Fruit fly (Drosophila melanogaster) S2 (cell line): ENCODE data around the gene NSD.
A peak's percentile ranks its signal among the peaks of the same experiment; 100 is the strongest.
"Not testable (repeated sequence)": the region's sequence is repeated elsewhere in the genome, so short reads cannot be mapped to it uniquely, and the experiment has no call there.

ENCODE experiments used
- CG8478 ChIP-seq: fragments of >200 bp; optimal IDR thresholded peaks from 2 replicates; lab custom pipeline; 2018
- CTCF ChIP-seq, 2 experiments: fragments of >200 bp; optimal IDR thresholded peaks; 2 replicates each; lab custom pipeline; 2018

Gene NSD

DNA sequence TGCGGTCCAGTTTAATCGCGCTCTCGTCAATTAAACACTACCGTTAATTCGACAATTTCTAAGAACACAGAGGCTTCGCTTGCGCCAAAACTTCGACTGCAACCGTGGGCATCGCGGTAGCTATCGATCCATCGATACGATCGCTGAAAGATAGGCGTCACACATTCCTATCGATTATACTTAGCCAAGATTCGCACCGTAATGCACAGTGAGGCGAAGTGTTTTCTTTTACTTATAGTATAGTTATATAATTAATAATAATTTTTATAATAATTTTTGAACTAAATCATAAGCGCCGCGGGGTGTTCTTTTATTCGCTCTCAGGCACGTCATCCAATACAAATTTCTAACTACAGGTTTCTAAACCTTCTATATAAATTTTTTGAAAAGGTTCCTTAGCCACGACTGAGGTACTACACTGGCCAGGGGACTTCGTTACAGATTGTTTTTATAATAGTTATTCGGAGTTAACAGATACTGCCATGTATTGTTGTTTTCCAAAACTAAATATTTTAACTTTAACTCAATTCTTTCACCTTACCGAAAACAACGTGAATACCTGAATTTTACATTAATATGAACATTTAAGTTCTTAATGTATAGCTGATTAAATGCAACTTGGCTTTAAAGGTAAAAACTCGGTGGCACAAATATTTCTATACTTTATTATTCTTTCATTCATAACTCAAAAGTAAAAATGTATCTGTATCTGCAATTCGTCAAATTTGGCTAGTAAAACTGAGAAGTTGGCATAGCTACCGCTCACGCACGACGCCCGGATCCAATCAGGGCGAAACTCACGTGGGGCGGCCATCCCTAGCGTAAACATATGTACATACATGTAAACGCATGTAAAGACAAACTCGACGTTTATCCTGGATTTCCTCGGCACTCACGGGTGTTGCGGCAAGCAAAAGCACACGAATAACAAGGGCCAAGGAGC lies at the start of gene NSD, which contains the start of gene BOD1:
TSS of gene NSD (minus strand) at position 102 of the 943 bp plus-strand sequence.
TSS of gene BOD1 (plus strand) at position 494 of the 943 bp plus-strand sequence.
- no peak for TF ChIP-seq CTCF (optimal IDR thresholded peaks at IDR 0.05; lab: Kevin White, UChicago)
- TF ChIP-seq CG8478 (lab: Kevin White, UChicago): no peak

DNA sequence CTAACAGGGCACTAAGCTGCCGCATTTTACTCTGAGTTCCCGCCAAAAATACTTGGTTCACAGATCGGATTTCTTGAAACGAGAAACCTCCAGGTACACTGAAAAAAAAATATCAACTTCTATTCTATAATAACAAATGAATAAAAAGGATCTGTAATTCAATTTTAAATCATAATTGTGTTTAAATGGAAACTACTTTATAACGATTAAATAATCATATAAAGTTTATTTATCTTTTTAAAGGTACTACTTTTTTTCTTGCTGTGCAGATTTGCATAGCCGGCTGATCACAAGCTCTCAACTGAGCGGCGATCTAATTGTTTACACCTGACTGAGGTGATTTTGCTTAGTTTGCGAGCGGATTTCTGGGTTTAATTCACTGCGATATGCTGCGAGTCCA lies 49.7 kb upstream of the NSD start:
- no peak for TF ChIP-seq CG8478 (lab: Kevin White, UChicago)
- no peak for TF ChIP-seq CTCF (optimal IDR thresholded peaks at IDR 0.05; lab: Kevin White, UChicago)

DNA sequence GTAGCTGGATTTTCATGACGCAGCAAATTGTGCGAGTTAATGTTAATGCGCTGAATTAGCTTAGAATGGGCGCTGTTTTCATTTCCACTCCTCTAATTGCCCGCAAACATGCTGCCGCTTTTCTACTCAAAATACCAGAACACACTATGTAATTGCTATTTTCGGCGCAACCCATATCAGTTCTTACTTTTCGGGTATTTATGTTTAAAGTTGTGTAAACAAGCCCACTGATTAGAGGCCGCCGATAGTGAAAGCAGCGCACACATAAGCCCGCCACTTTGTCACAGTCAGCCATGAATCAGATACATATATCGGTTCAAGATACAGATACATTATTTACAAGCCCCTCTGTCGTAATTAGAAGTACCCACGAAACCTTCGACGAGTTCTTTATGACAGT lies 49.1 kb upstream of the NSD start:
- no peak for TF ChIP-seq CTCF (optimal IDR thresholded peaks at IDR 0.05; lab: Kevin White, UChicago)
- no peak for TF ChIP-seq CG8478 (lab: Kevin White, UChicago)

DNA sequence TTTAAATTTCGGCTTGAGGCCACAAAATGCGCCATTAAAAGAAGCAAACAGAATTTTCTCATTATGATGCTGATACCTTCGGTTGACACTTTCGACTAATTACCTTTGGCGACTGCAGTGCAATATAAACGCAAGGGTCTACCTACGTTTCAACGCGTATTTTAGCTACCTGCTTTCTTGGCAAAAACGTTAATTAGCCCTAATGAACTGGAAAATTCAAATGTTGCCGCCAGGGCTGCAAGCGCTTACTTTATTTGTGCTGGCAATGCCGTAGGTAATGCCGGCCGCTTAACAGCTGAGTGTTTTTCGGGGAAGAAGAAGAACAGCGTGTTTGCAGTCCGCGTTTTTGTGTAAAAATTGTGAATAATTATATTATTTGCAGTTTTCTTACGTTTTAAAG lies 25.5 kb upstream of the NSD start, which contains the start of the genes CG31131 and CG4849:
TSS of gene CG31131 (minus strand) at position 101 of the 400 bp plus-strand sequence.
TSS of gene CG4849 (plus strand) at position 297 of the 400 bp plus-strand sequence.
- not testable (repeated sequence) for TF ChIP-seq CG8478 (lab: Kevin White, UChicago); CTCF (optimal IDR thresholded peaks at IDR 0.05; lab: Kevin White, UChicago)

DNA sequence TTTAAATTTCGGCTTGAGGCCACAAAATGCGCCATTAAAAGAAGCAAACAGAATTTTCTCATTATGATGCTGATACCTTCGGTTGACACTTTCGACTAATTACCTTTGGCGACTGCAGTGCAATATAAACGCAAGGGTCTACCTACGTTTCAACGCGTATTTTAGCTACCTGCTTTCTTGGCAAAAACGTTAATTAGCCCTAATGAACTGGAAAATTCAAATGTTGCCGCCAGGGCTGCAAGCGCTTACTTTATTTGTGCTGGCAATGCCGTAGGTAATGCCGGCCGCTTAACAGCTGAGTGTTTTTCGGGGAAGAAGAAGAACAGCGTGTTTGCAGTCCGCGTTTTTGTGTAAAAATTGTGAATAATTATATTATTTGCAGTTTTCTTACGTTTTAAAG lies 22.8 kb upstream of the NSD start, which contains the start of gene CG31253:
TSS of gene CG31253 (minus strand) at position 101 of the 400 bp plus-strand sequence.
- not testable (repeated sequence) for TF ChIP-seq CTCF (optimal IDR thresholded peaks at IDR 0.05; lab: Kevin White, UChicago); CG8478 (lab: Kevin White, UChicago)

DNA sequence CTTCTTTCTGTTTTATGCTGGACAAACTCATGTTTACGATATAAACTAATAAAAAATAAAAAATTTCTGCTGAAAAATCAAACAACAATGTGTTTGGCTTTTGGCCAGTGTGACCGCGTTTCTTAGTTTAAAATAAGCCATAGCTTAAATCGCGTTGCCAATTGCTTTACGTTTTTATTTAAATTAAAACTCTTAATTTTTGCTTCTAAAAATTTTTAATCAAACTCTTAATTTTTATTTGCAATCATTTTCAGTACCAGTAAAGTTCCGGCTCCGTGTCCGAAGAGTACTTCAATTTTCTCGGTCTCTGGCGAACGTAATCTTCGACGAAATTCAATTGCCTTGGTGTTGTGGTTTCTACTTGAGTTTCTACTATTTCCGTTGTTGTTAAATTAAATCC lies 21.5 kb upstream of the NSD start, which contains the start of the genes CG42487 and CG4884:
TSS of gene CG42487 (minus strand) at position 101 of the 400 bp plus-strand sequence.
TSS of gene CG4884 (minus strand) at position 101 of the 400 bp plus-strand sequence.
- not testable (repeated sequence) for TF ChIP-seq CTCF (optimal IDR thresholded peaks at IDR 0.05; lab: Kevin White, UChicago); CG8478 (lab: Kevin White, UChicago)

DNA sequence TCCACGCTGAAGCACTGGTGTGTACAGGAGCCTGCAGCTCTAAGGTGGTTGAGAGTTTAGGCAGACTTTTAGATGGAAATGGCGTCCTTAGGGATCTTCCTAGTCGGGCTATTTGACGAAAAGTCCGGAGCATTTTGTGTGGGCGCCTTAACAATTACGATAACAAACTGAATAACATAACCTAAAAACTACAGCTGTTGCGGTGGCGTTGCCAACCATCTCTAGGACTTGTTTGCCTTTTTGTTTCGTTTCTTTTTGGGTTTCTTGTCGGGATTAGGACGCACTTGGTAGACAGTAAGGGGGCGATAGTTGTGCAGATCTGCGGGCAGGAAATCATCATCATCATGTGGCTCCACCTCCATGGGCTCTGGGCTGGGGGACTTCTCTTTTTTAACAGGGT lies 20.3 kb upstream of the NSD start:
- TF ChIP-seq CTCF (optimal IDR thresholded peaks at IDR 0.05; lab: Kevin White, UChicago) (no peak), CG8478 (lab: Kevin White, UChicago) (no peak)

DNA sequence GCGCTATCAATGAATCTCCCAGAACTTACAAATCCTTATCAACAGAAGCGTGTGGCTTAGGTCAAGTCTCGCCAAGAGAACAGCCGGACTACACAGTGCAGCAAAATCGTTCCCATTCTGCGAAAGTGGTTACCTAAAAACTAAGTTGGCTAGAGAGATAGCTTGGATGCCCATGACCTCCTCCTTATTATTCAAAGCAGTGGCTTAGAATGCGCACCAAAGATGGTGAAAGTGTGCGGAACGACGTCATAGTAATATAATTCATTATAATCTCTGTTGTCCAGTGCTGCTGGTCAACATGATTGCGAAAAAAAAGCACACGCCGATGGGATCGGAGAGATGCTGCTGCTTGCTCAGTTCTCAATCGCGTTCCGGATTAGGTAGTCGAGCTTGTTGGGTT lies 16.9 kb upstream of the NSD start, which contains the start of gene Nep7:
TSS of gene Nep7 (plus strand) at position 385 of the 400 bp plus-strand sequence.
- no peak for TF ChIP-seq CTCF (optimal IDR thresholded peaks at IDR 0.05; lab: Kevin White, UChicago)
- TF ChIP-seq CG8478 (lab: Kevin White, UChicago): no peak

DNA sequence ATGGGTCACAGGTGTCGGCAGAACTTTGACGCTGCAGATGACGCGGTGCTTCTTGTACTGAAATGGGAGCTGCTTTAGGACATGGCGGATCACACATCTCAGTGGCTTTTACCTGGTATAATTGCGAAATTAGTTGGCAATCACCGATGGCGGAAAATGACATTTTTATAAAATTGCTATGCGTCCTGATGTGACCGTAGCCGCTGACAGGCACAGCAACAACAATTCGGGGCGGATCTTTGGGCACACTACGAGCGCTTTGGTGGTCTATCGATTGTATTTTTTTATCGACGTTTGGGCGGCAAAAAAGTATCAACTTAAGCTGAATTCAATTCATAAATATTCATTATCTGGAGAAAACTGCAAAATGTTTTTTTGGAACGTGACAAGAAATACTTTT lies 16.2 kb upstream of the NSD start, which contains the start of gene CG4951:
TSS of gene CG4951 (minus strand) at position 223 of the 400 bp plus-strand sequence.
- TF ChIP-seq CG8478 (lab: Kevin White, UChicago): no peak
- TF ChIP-seq CTCF (optimal IDR thresholded peaks at IDR 0.05; lab: Kevin White, UChicago): no peak

DNA sequence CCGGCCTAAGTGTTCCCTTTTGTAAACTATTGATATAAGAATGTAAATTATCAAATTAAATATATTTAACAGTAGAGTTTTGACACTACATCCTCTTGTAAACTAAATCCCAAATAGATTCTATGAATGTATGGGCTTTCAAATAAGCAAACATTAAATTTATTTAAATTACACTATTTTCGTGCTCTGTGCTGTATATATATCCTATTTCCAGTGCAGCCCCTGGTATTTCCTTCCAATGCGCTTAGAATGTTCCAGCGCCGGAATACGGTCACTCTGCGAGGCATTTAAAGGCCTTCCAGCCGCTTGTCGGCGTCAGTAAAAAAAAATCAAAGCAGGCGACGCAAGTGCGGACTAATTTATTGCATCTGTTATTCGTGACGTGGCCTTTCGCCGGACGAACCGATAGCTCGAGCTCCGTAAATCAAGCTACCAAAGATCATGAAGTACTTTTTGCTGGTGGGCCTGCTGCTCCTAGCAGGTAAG lies 10.8 kb upstream of the NSD start, which contains the start of gene Gp93:
TSS of gene Gp93 (plus strand) at position 291 of the 486 bp plus-strand sequence.
- TF ChIP-seq CG8478 (lab: Kevin White, UChicago) (no peak), CTCF (optimal IDR thresholded peaks at IDR 0.05; lab: Kevin White, UChicago) (no peak)

DNA sequence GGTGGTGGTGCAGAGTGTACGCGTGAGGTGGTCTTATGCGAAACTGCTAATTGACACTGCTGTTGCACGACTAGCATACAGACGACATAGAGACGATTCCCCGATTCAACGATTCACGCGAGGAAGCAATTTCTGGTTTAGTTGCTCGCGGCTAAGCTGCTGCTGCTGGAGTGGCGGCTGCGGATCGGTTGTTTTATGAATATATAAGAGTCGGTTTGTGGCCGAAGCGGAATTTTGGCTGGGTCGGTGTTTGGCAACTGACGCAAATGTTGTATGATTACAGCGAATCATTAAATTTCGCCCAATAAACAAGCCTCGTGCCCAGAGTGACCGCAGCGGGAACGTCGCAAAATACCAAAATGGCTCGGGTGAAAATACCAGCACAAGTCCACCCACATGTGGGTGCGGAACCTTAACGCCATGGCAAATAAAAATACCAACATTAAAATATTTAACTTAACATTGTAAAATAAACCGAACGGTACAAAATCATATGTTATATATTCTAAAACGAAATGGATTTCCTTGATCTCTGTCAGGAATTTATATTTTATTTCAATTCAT lies 10.1 kb upstream of the NSD start, which contains the start of gene mfrn:
TSS of gene mfrn (minus strand) at position 340 of the 564 bp plus-strand sequence.
- peak in 1 of 2 experiments; percentile 18 for TF ChIP-seq CTCF (optimal IDR thresholded peaks at IDR 0.05; lab: Kevin White, UChicago)
- TF ChIP-seq CG8478 (lab: Kevin White, UChicago): no peak

DNA sequence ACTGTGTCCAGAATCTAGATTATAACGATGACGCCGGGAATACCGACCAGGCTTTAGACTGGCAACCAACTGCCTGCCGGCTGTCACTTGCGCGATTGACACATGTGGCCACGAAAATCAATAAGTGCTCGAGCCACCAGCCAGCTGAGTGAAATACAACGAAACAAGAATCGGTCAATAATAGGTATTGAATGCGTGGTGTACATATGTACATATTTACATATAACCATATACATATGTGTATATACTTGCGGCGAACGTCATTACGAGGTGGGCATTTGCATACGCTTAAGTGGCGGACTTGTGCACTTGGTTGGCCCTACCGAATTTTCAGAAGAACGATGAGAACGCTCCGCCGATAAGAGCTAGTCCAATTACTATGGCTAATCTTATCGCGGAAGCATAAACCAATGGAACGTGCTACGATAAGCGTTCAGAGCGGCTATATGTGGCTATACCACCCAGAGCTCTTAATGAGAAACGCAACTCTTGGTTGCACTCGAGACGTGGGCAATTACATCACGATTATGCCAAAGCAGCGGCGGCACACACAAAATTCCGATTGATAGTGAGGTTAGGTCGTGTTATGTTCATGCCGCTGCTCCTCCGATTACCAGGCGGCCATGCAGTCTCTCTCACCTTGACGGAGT lies 9.0 kb upstream of the NSD start:
- no peak for TF ChIP-seq CG8478 (lab: Kevin White, UChicago)
- TF ChIP-seq CTCF (optimal IDR thresholded peaks at IDR 0.05; lab: Kevin White, UChicago): no peak

DNA sequence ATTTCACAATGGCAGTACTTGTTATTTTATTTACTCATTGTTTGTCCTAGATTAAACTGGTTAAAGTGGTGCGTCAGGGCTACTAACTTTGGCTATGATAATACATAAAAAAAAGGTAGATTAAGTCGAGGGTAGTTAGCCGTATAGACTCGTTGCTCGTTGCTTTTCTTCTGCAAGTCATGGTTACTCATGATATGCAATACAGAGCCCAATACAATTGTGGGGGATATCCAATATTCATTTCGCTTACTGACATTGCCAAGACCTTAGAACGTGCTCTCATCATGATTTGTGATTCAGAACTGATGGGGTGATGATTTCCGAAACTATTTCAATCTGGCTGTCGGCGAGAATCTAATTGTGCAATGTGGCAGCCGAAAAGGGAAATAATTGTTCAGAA lies 7.7 kb upstream of the NSD start:
- TF ChIP-seq CTCF (optimal IDR thresholded peaks at IDR 0.05; lab: Kevin White, UChicago): no peak
- TF ChIP-seq CG8478 (lab: Kevin White, UChicago): no peak

DNA sequence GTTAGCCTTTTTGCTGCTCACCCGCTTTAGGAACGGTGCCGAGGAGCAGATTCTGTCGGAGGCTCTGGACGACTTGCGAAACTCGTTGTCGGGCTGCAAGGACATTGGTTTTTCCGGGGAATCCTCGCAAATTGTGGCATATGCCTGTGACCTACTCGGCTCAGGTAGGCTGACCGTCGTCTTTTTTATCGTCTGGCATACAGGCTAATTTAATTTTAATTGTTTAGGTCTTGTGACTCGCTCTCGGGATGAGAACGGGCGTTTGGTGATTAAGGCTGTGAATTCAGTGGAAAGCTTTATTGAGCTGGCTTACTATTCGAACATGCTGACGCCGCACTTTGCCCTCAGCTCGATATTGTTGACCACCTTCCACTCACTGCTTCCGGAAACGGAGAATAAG lies 6.2 kb downstream of the NSD start:
- no peak for TF ChIP-seq CTCF (optimal IDR thresholded peaks at IDR 0.05; lab: Kevin White, UChicago)
- no peak for TF ChIP-seq CG8478 (lab: Kevin White, UChicago)
